Fruit fly (Drosophila melanogaster): ENCODE measurements around the gene PKD.
A peak's percentile ranks its signal among the peaks of the same experiment; 100 is the strongest.

PKD gene

dm6 chr3R:18311368-18311919, 2.8 kb downstream of the PKD start (continued):
- TF ChIP-seq Fer1 (GFP tag; optimal IDR thresholded peaks at IDR 0.05), result peak; percentile 59
- TF ChIP-seq pho (GFP tag; optimal IDR thresholded peaks at IDR 0.05), result no peak
- 0 out of 2 replicates have a peak, but pooled peaks have one; percentile 30 for TF ChIP-seq CG6272 (GFP tag; IDR thresholded peaks at IDR 0.05)
- TF ChIP-seq Dad (GFP tag; optimal IDR thresholded peaks at IDR 0.05), result no peak
- TF ChIP-seq CG3838 (GFP tag; optimal IDR thresholded peaks at IDR 0.05), result peak; percentile 51
- no peak for TF ChIP-seq pan (optimal IDR thresholded peaks at IDR 0.05)
- TF ChIP-seq pan (GFP tag; optimal IDR thresholded peaks at IDR 0.05 in 1 of 2, IDR thresholded peaks at IDR 0.05 in 1 of 2), result peak in 1 of 2 experiments; percentile 14
- TF ChIP-seq CG13123 (GFP tag; optimal IDR thresholded peaks at IDR 0.05), result no peak
- peak; percentile 14 for TF ChIP-seq az2 (GFP tag; optimal IDR thresholded peaks at IDR 0.05)
- TF ChIP-seq CG11696 (GFP tag; IDR thresholded peaks at IDR 0.05), result no peak
- TF ChIP-seq CG17612 (GFP tag; IDR thresholded peaks at IDR 0.05), result no peak
- TF ChIP-seq CG10565 (GFP tag; optimal IDR thresholded peaks at IDR 0.05), result no peak
- TF ChIP-seq CG32767 (GFP tag; IDR thresholded peaks at IDR 0.05), result no peak
- TF ChIP-seq ttk (GFP tag; IDR thresholded peaks at IDR 0.05), result peak; percentile 83
- TF ChIP-seq Bgb (GFP tag; IDR thresholded peaks at IDR 0.05; ENCODE audit: partially characterized antibody), result peak; percentile 62; the same call in 1 of the 2 replicates
- peak; percentile 47 for TF ChIP-seq jumu (GFP tag; optimal IDR thresholded peaks at IDR 0.05)
- no peak for TF ChIP-seq CG10462 (GFP tag; optimal IDR thresholded peaks at IDR 0.05)
- TF ChIP-seq ham (GFP tag; IDR thresholded peaks at IDR 0.05), result 0 out of 2 replicates have a peak, but pooled peaks have one; percentile 5
- TF ChIP-seq Kr (GFP tag; optimal IDR thresholded peaks at IDR 0.05), result peak; percentile 52
- TF ChIP-seq CG11695 (GFP tag; IDR thresholded peaks at IDR 0.05), result peak; percentile 44; the same call in 1 of the 3 replicates
- peak; percentile 49 for TF ChIP-seq CG12659 (GFP tag; optimal IDR thresholded peaks at IDR 0.05)
- TF ChIP-seq Hsf (GFP tag; optimal IDR thresholded peaks at IDR 0.05), result no peak
- TF ChIP-seq HmgD (GFP tag; optimal IDR thresholded peaks at IDR 0.05), result no peak
- TF ChIP-seq CG9727 (GFP tag; optimal IDR thresholded peaks at IDR 0.05), result peak; percentile 81
- TF ChIP-seq tna (GFP tag; IDR thresholded peaks at IDR 0.05; ENCODE audit: partially characterized antibody), result 0 out of 2 replicates have a peak, but pooled peaks have one; percentile 36
- peak; percentile 56 for TF ChIP-seq CG31365 (tag; optimal IDR thresholded peaks at IDR 0.05)
- TF ChIP-seq CHES-1-like (GFP tag; optimal IDR thresholded peaks at IDR 0.05), result peak; percentile 2
- no peak for TF ChIP-seq insv (GFP tag; optimal IDR thresholded peaks at IDR 0.05)
- TF ChIP-seq Meics (GFP tag; optimal IDR thresholded peaks at IDR 0.05), result peak; percentile 78
- peak; percentile 54 for TF ChIP-seq CG17802 (tag; optimal IDR thresholded peaks at IDR 0.05)
- TF ChIP-seq CG6175 (GFP tag; IDR thresholded peaks at IDR 0.05), result peak; percentile 76; the same call in 2 of the 3 replicates
- TF ChIP-seq CG13424 (tag; optimal IDR thresholded peaks at IDR 0.05), result peak; percentile 71
- TF ChIP-seq Atf-2 (GFP tag; optimal IDR thresholded peaks at IDR 0.05), result no peak
- no peak for TF ChIP-seq Hr39 (optimal IDR thresholded peaks at IDR 0.05)
- no peak for TF ChIP-seq mam (GFP tag; optimal IDR thresholded peaks at IDR 0.05)
- TF ChIP-seq Scr (GFP tag; IDR thresholded peaks at IDR 0.05; ENCODE audit: partially characterized antibody), result no peak
- peak; percentile 75 for TF ChIP-seq nau (GFP tag; optimal IDR thresholded peaks at IDR 0.05)
- no peak for TF ChIP-seq exex (tag; optimal IDR thresholded peaks at IDR 0.05)
- TF ChIP-seq Asciz (GFP tag; optimal IDR thresholded peaks at IDR 0.05), result peak; percentile 77
- TF ChIP-seq NC2β (GFP tag; optimal IDR thresholded peaks at IDR 0.05), result peak; percentile 59
- TF ChIP-seq CG15696 (tag; optimal IDR thresholded peaks at IDR 0.05), result peak; percentile 9
- peak; percentile 80 for TF ChIP-seq mirr (GFP tag; optimal IDR thresholded peaks at IDR 0.05)
- no peak; the same call in 1 of the 2 replicates for TF ChIP-seq cas (GFP tag; IDR thresholded peaks at IDR 0.05)
- TF ChIP-seq CG11456 (GFP tag; IDR thresholded peaks at IDR 0.05), result no peak
- no peak for TF ChIP-seq Doc3 (GFP tag; IDR thresholded peaks at IDR 0.05; ENCODE audit: partially characterized antibody)
- peak; percentile 79 for TF ChIP-seq CG2875 (GFP tag; optimal IDR thresholded peaks at IDR 0.05)
- TF ChIP-seq CG32532 (GFP tag; IDR thresholded peaks at IDR 0.05), result peak; percentile 50; the same call in 1 of the 2 replicates
- TF ChIP-seq Hmx (GFP tag; optimal IDR thresholded peaks at IDR 0.05), result no peak
- TF ChIP-seq CG12236 (GFP tag; optimal IDR thresholded peaks at IDR 0.05), result no peak
- no peak for TF ChIP-seq C15 (GFP tag; IDR thresholded peaks at IDR 0.05)
- no peak for TF ChIP-seq jigr1 (GFP tag; IDR thresholded peaks at IDR 0.05)
